Worm (Caenorhabditis elegans) whole organism, L4 larva: ENCODE data around the gene nspd-6.

ENCODE experiments used
- ama-1 ChIP-seq: fragments of 150-350 bp; optimal IDR thresholded peaks from 2 replicates; lab custom pipeline; 2014; ENCODE audit warnings: inconsistent platforms, mixed read lengths
- ces-1 ChIP-seq: fragments of 150-350 bp; sonication (generic microtip); optimal IDR thresholded peaks from 4 replicates; lab custom pipeline; 2014; ENCODE audit warnings: missing biosample characterization, missing genetic modification reagents, missing genetic modification characterization
- dve-1 ChIP-seq: sonication (generic microtip); optimal IDR thresholded peaks from 2 replicates; lab custom pipeline; 2017; ENCODE audit warnings: antibody characterized with exemption, mild to moderate bottlenecking, missing genetic modification characterization, missing compliant biosample characterization; ENCODE audit not compliant: insufficient read depth
- mdl-1 ChIP-seq, 2 experiments: fragments of 150-350 bp in 1 of 2; sonication (generic microtip) in 1 of 2; optimal IDR thresholded peaks; 2 replicates each; lab custom pipeline; 2014 to 2017; ENCODE audit warnings: missing biosample characterization in 2 of 2, missing genetic modification characterization in 2 of 2
- snpc-4 ChIP-seq: fragments of 150-350 bp; optimal IDR thresholded peaks from 2 replicates; lab custom pipeline; 2014; ENCODE audit warnings: missing biosample characterization, missing genetic modification characterization
- vab-7 ChIP-seq: fragments of 200-800 bp; sonication (Bioruptor generic); IDR thresholded peaks from 2 replicates; pipeline ENCODE4 v1.3.6; 2022; ENCODE audit warnings: missing genetic modification reagents, missing genetic modification characterization, missing compliant biosample characterization

ce11 chrIV:5166030-5166429 lies 504 bp upstream of the nspd-6 start, which contains the start of gene ptp-5.1:
- TF ChIP-seq vab-7 = no peak
- no peak for TF ChIP-seq ces-1 (GFP tag; lab: Kevin White, UChicago)
- no peak for TF ChIP-seq snpc-4 (tag; lab: Kevin White, UChicago)
- TF ChIP-seq dve-1 (tag; lab: Kevin White, UChicago) = no peak
- TF ChIP-seq mdl-1 (tag; optimal IDR thresholded peaks at IDR 0.05; lab: Kevin White, UChicago) = no peak
- TF ChIP-seq ama-1 = no peak
